Worm (Caenorhabditis elegans) whole organism, L1 larva: ENCODE results near the gene K10C2.6.

Experiments
- ama-1 ChIP-seq: fragments of 150-350 bp; optimal IDR thresholded peaks from 2 replicates; lab custom pipeline; 2014
- ces-1 ChIP-seq: fragments of 150-350 bp; optimal IDR thresholded peaks from 2 replicates; lab custom pipeline; 2014; ENCODE audit warnings: missing biosample characterization, missing genetic modification reagents, missing genetic modification characterization
- dsc-1 ChIP-seq: sonication (generic microtip); optimal IDR thresholded peaks from 2 replicates; lab custom pipeline; 2016; ENCODE audit warnings: mild to moderate bottlenecking, missing genetic modification characterization, missing compliant biosample characterization
- fkh-10 ChIP-seq: sonication (generic microtip); optimal IDR thresholded peaks from 2 replicates; lab custom pipeline; 2017; ENCODE audit warnings: missing biosample characterization, missing genetic modification reagents, missing genetic modification characterization
- jun-1 ChIP-seq: fragments of 150-350 bp; optimal IDR thresholded peaks from 2 replicates; lab custom pipeline; 2014; ENCODE audit warnings: missing biosample characterization, missing genetic modification reagents, missing genetic modification characterization
- lsy-2 ChIP-seq, 2 experiments: fragments of 150-350 bp; optimal IDR thresholded peaks; 2 replicates each; lab custom pipeline; 2014; ENCODE audit warnings: missing biosample characterization in 2 of 2, missing genetic modification characterization in 2 of 2
- nhr-12 ChIP-seq: sonication (generic microtip); optimal IDR thresholded peaks from 2 replicates; lab custom pipeline; 2017; ENCODE audit warnings: missing biosample characterization, missing genetic modification characterization
- nhr-20 ChIP-seq: sonication (generic microtip); optimal IDR thresholded peaks from 2 replicates; lab custom pipeline; 2016; ENCODE audit warnings: mild to moderate bottlenecking, missing genetic modification characterization, missing compliant biosample characterization
- nhr-47 ChIP-seq: sonication (generic microtip); optimal IDR thresholded peaks from 2 replicates; lab custom pipeline; 2016; ENCODE audit warnings: mild to moderate bottlenecking, missing genetic modification characterization, moderate library complexity, missing compliant biosample characterization
- nhr-90 ChIP-seq: sonication (generic microtip); optimal IDR thresholded peaks from 2 replicates; lab custom pipeline; 2016; ENCODE audit warnings: mild to moderate bottlenecking, missing genetic modification characterization, missing compliant biosample characterization; ENCODE audit not compliant: poor library complexity

DNA sequence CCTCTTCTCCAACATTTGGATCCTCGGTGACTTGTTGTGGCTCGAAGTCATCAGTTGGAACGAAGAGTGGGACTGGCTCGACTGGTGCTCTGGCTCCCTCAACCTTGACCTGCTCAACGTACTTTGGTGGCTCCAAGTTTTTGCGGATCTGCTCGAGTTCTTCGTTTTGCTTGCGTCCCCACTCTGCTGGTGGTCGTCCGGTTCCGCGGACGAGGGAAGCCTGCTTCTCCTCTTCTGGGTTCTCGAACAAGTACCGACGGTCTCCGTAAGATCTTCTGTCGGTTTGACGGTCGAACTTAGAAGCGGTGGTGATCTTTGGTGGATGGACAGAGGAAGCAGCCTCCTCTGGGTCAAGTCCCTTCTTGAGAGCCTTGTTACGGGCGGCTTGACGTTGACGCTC, 42.5 kb upstream of the K10C2.6 start:
- TF ChIP-seq dsc-1 (no peak), ama-1 (lab: Kevin White, UChicago) (no peak), nhr-12 (no peak), nhr-90 (tag; lab: Kevin White, UChicago) (no peak), nhr-47 (no peak), jun-1 (no peak), lsy-2 (tag; optimal IDR thresholded peaks at IDR 0.05; lab: Kevin White, UChicago) (no peak), nhr-20 (tag; lab: Kevin White, UChicago) (no peak), fkh-10 (GFP tag; lab: Kevin White, UChicago) (no peak), ces-1 (no peak)
